Fruit fly (Drosophila melanogaster) whole organism, wandering third instar larva: ENCODE measurements around the gene synr.

ENCODE experiments used
- CG32264 ChIP-seq: fragments of 200-800 bp; sonication (Bioruptor generic); optimal IDR thresholded peaks from 2 replicates; lab custom pipeline; 2016; ENCODE audit warnings: missing biosample characterization, missing genetic modification characterization
- CG9705 ChIP-seq: fragments of 200-800 bp; sonication (Bioruptor generic); optimal IDR thresholded peaks from 2 replicates; lab custom pipeline; 2018; ENCODE audit warnings: missing biosample characterization, mild to moderate bottlenecking, missing genetic modification characterization
- CrebA ChIP-seq: fragments of 200-800 bp; sonication (Bioruptor generic); optimal IDR thresholded peaks from 2 replicates; lab custom pipeline; 2016; ENCODE audit warnings: missing biosample characterization, mild to moderate bottlenecking, missing genetic modification characterization, borderline replicate concordance
- Dfd ChIP-seq: fragments of >200 bp; optimal IDR thresholded peaks from 2 replicates; lab custom pipeline; 2017; ENCODE audit warnings: missing biosample characterization, missing genetic modification characterization
- GATAd ChIP-seq: sonication (Bioruptor generic); optimal IDR thresholded peaks from 2 replicates; lab custom pipeline; 2016; ENCODE audit warnings: missing biosample characterization, missing genetic modification characterization
- HLH106 ChIP-seq: fragments of 200-800 bp; optimal IDR thresholded peaks from 3 replicates; lab custom pipeline; 2019; ENCODE audit warnings: missing biosample characterization, mild to moderate bottlenecking, missing genetic modification characterization, moderate library complexity
- Hnf4 ChIP-seq: fragments of 200-800 bp; sonication (Bioruptor generic); optimal IDR thresholded peaks from 2 replicates; lab custom pipeline; 2016; ENCODE audit warnings: missing biosample characterization, mild to moderate bottlenecking, missing genetic modification characterization
- Hr78 ChIP-seq: fragments of >200 bp; optimal IDR thresholded peaks from 2 replicates; lab custom pipeline; 2017; ENCODE audit warnings: missing biosample characterization, missing genetic modification characterization
- Hr83 ChIP-seq: fragments of 200-300 bp; sonication (Bioruptor generic); optimal IDR thresholded peaks from 2 replicates; lab custom pipeline; 2016; ENCODE audit warnings: missing biosample characterization, mild to moderate bottlenecking, missing genetic modification characterization, moderate library complexity; ENCODE audit not compliant: poor library complexity, severe bottlenecking
- Jra ChIP-seq: sonication (Bioruptor generic); optimal IDR thresholded peaks from 2 replicates; lab custom pipeline; 2016; ENCODE audit warnings: missing biosample characterization, missing genetic modification characterization
- Mio ChIP-seq: sonication (Bioruptor generic); optimal IDR thresholded peaks from 2 replicates; lab custom pipeline; 2016; ENCODE audit warnings: missing biosample characterization, missing genetic modification characterization
- Myc ChIP-seq: fragments of >200 bp; optimal IDR thresholded peaks from 2 replicates; lab custom pipeline; 2017
- N ChIP-seq: fragments of >200 bp; optimal IDR thresholded peaks from 2 replicates; lab custom pipeline; 2018; ENCODE audit warnings: missing biosample characterization, missing external identifiers, missing genetic modification characterization
- OdsH ChIP-seq: fragments of 200-800 bp; sonication (Bioruptor generic); optimal IDR thresholded peaks from 2 replicates; lab custom pipeline; 2016; ENCODE audit warnings: missing biosample characterization, mild to moderate bottlenecking, missing genetic modification characterization
- Rel ChIP-seq, 2 experiments: fragments of 200-800 bp; sonication (Bioruptor generic) in 1 of 2; optimal IDR thresholded peaks; 2 replicates in 1 of 2; 3 replicates in 1 of 2; lab custom pipeline; 2016 to 2019; ENCODE audit warnings: mild to moderate bottlenecking in 2 of 2, missing biosample characterization in 2 of 2, missing genetic modification characterization in 2 of 2, moderate library complexity in 1 of 2
- Sp1 ChIP-seq: fragments of 200-800 bp; sonication (Bioruptor generic); optimal IDR thresholded peaks from 3 replicates; lab custom pipeline; 2019; ENCODE audit warnings: missing biosample characterization, mild to moderate bottlenecking, missing genetic modification characterization, moderate library complexity
- Vsx2 ChIP-seq: fragments of 200-300, 225-300 bp; sonication (Bioruptor generic); optimal IDR thresholded peaks from 2 replicates; lab custom pipeline; 2018; ENCODE audit warnings: missing biosample characterization, missing genetic modification characterization; ENCODE audit not compliant: partially characterized antibody
- br ChIP-seq: fragments of 200-800 bp; sonication (Bioruptor generic); optimal IDR thresholded peaks from 2 replicates; lab custom pipeline; 2016; ENCODE audit warnings: missing biosample characterization, missing genetic modification characterization
- brk ChIP-seq: fragments of 200-800 bp; sonication (Bioruptor generic); optimal IDR thresholded peaks from 2 replicates; lab custom pipeline; 2016; ENCODE audit warnings: missing biosample characterization, mild to moderate bottlenecking, missing genetic modification characterization
- dmrt93B ChIP-seq: fragments of 200-800 bp; sonication (Bioruptor generic); optimal IDR thresholded peaks from 2 replicates; lab custom pipeline; 2018; ENCODE audit warnings: missing biosample characterization, mild to moderate bottlenecking, missing genetic modification characterization
- dsf ChIP-seq: sonication (Bioruptor generic); optimal IDR thresholded peaks from 2 replicates; lab custom pipeline; 2016; ENCODE audit warnings: missing biosample characterization, missing genetic modification characterization, borderline replicate concordance
- ey ChIP-seq: fragments of 200-800 bp; sonication (Bioruptor generic); optimal IDR thresholded peaks from 2 replicates; lab custom pipeline; 2016; ENCODE audit warnings: missing biosample characterization, missing genetic modification characterization
- foxo ChIP-seq, 2 experiments: fragments of 200-800 bp; sonication (Bioruptor generic); optimal IDR thresholded peaks; 2 replicates in 1 of 2; 3 replicates in 1 of 2; lab custom pipeline; 2016 to 2017; ENCODE audit warnings: missing biosample characterization in 2 of 2, missing genetic modification characterization in 2 of 2
- fru ChIP-seq: fragments of 200-800 bp; sonication (Bioruptor generic); optimal IDR thresholded peaks from 3 replicates; lab custom pipeline; 2016; ENCODE audit warnings: missing biosample characterization, mild to moderate bottlenecking, missing genetic modification characterization
- jim ChIP-seq: fragments of 175-275, 200-325 bp; sonication (Bioruptor generic); optimal IDR thresholded peaks from 2 replicates; lab custom pipeline; 2016; ENCODE audit warnings: missing biosample characterization, mild to moderate bottlenecking, missing genetic modification characterization
- lola ChIP-seq: fragments of >200 bp; optimal IDR thresholded peaks from 2 replicates; lab custom pipeline; 2017; ENCODE audit warnings: missing biosample characterization, missing genetic modification characterization
- pan ChIP-seq: fragments of >200 bp; optimal IDR thresholded peaks from 2 replicates; lab custom pipeline; 2017
- psq ChIP-seq: fragments of 200-800 bp; sonication (Bioruptor generic); optimal IDR thresholded peaks from 3 replicates; lab custom pipeline; 2017; ENCODE audit warnings: missing biosample characterization, mild to moderate bottlenecking, missing genetic modification characterization, moderate library complexity
- rgr ChIP-seq: fragments of 200-800 bp; sonication (Bioruptor generic); optimal IDR thresholded peaks from 3 replicates; lab custom pipeline; 2016; ENCODE audit warnings: missing biosample characterization, mild to moderate bottlenecking, missing genetic modification characterization
- sage ChIP-seq: fragments of 200-800 bp; sonication (Bioruptor generic); optimal IDR thresholded peaks from 2 replicates; lab custom pipeline; 2016; ENCODE audit warnings: missing biosample characterization, mild to moderate bottlenecking, missing genetic modification characterization
- sv ChIP-seq: fragments of 200-800 bp; sonication (Bioruptor generic); optimal IDR thresholded peaks from 3 replicates; lab custom pipeline; 2016; ENCODE audit warnings: missing biosample characterization, missing genetic modification characterization
- usp ChIP-seq: fragments of >200 bp; optimal IDR thresholded peaks from 2 replicates; lab custom pipeline; 2017; ENCODE audit warnings: missing biosample characterization, missing genetic modification characterization
- woc ChIP-seq: sonication (Bioruptor generic); optimal IDR thresholded peaks from 2 replicates; lab custom pipeline; 2016; ENCODE audit warnings: missing biosample characterization, mild to moderate bottlenecking, missing genetic modification characterization

Gene synr

DNA sequence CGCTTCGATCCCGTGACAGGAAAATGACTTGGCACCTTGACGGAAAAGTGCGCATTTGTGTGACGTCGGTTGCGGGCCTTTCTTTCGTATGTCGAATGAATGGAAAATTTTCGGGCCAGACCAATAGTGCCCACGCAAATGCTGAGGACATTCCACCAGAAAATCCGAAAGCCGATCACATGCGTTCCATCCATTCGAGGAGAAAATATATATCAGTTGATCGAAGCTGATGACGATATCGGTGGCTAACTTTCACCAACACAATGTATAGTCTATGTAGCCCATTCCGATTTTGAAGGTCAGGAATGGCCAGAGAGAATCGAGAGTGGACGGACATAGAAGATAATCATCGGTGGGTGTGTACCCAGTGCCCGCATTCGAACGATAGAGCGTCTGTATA is 44.4 kb upstream of the synr start:
- TF ChIP-seq CrebA (no peak), Hr83 (no peak), sage (GFP tag; lab: Kevin White, UChicago) (no peak), pan (no peak), psq (GFP tag; lab: Kevin White, UChicago) (no peak), jim (no peak), dsf (GFP tag; lab: Kevin White, UChicago) (no peak), Vsx2 (GFP tag; lab: Kevin White, UChicago) (no peak), HLH106 (no peak), brk (GFP tag; lab: Kevin White, UChicago) (no peak), rgr (GFP tag; lab: Kevin White, UChicago) (no peak), foxo (GFP tag; optimal IDR thresholded peaks at IDR 0.05; lab: Kevin White, UChicago) (no peak), GATAd (no peak), Dfd (no peak), Jra (GFP tag; lab: Kevin White, UChicago) (no peak), OdsH (GFP tag; lab: Kevin White, UChicago) (no peak), usp (GFP tag; lab: Kevin White, UChicago) (no peak), N (GFP tag; lab: Kevin White, UChicago) (no peak), sv (GFP tag; lab: Kevin White, UChicago) (no peak)

DNA sequence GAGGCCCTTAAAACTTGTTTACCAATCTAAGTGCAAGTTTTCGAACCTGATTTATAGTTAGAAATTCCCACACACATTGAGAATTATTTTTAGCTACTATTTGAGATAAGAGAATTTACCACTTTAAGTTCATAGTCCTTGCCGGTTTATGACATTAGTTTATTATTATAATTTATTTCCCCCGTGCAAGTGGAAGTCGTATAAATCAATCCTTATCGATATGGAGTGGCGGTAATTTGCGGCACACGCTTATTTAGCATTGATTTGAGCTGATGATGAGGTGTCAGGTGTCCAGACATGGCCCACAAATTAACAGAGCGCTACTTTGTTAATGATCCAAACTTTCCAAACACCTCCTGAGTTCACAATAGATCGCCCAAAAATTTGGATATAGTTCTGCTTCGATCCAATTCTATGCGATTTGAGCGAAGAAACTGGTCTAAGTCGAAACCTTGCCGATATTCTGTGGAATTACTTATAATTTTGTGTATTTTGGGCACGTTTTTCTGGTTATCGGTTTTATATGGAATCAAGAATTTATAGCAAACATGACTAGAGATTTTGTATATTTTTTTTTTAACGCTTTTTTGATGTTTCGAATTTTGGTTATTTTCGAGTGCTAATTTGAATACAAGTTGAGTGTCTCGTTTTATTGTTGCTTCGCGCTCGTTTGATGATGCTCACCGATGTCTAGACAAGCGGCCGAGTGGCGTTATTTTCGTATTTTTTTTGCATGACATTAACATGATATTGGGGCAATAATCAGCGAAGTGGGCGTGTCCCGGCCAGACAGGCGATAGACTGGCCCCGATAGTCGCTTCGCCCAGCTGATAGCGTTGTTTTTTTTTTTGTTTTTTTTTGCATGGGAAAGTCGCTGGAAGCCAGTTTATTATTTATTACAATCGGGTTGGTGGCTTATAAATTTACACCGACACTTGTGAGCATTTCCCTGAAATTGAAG is 42.7 kb upstream of the synr start:
- no peak for TF ChIP-seq Dfd
- no peak for TF ChIP-seq Mio (GFP tag; lab: Kevin White, UChicago)
- TF ChIP-seq br (GFP tag; lab: Kevin White, UChicago), result no peak
- TF ChIP-seq Hr83, result peak; percentile 40
- no peak for TF ChIP-seq dsf (GFP tag; lab: Kevin White, UChicago)
- no peak for TF ChIP-seq woc (GFP tag; lab: Kevin White, UChicago)
- TF ChIP-seq dmrt93B (GFP tag; lab: Kevin White, UChicago), result no peak
- TF ChIP-seq sage (GFP tag; lab: Kevin White, UChicago), result no peak
- no peak for TF ChIP-seq jim
- no peak for TF ChIP-seq N (GFP tag; lab: Kevin White, UChicago)
- TF ChIP-seq CG32264 (GFP tag; lab: Kevin White, UChicago), result no peak
- no peak for TF ChIP-seq sv (GFP tag; lab: Kevin White, UChicago)
- no peak for TF ChIP-seq Jra (GFP tag; lab: Kevin White, UChicago)
- no peak for TF ChIP-seq Rel (GFP tag; optimal IDR thresholded peaks at IDR 0.05; lab: Kevin White, UChicago)
- TF ChIP-seq Rel (tag; optimal IDR thresholded peaks at IDR 0.05; lab: Kevin White, UChicago), result peak; percentile 26
- no peak for TF ChIP-seq lola
- peak; percentile 32 for TF ChIP-seq Vsx2 (GFP tag; lab: Kevin White, UChicago)
- TF ChIP-seq foxo (GFP tag; optimal IDR thresholded peaks at IDR 0.05; lab: Kevin White, UChicago), result no peak
- TF ChIP-seq OdsH (GFP tag; lab: Kevin White, UChicago), result no peak
- no peak for TF ChIP-seq ey
- TF ChIP-seq Sp1 (GFP tag; lab: Kevin White, UChicago), result no peak
- TF ChIP-seq rgr (GFP tag; lab: Kevin White, UChicago), result no peak
- no peak for TF ChIP-seq HLH106

DNA sequence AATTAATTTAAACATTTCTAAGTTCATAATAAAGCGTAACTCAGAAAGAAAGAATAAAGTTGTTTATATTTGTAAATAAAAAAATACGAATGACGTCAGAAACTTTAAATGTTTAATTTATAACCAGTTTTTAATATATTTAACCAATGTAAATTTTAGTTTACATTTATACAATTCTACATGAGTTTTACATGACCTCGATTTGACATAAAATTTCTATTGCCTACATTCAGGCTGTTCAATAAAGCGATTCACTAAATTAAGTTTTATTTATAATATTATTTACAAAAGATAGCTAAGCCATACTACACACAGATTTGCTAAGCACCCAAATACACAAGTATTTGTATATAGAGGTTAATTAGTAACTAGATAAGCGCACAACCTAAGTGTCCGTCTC is 38.7 kb upstream of the synr start:
- TF ChIP-seq Myc (lab: Kevin White, UChicago) (no peak), CG9705 (GFP tag; lab: Kevin White, UChicago) (no peak), jim (no peak), rgr (GFP tag; lab: Kevin White, UChicago) (no peak), Hr78 (GFP tag; lab: Kevin White, UChicago) (no peak), Dfd (no peak), Hnf4 (GFP tag; lab: Kevin White, UChicago) (no peak), OdsH (GFP tag; lab: Kevin White, UChicago) (no peak), sage (GFP tag; lab: Kevin White, UChicago) (no peak), fru (GFP tag; lab: Kevin White, UChicago) (no peak)
- TF ChIP-seq, all 38 proteins: peak for 0
